Worm (Caenorhabditis elegans) whole organism, L1 larva: ENCODE measurements around the gene srd-69.

ENCODE experiments used
- F16B12.6 ChIP-seq: fragments of 150-350 bp; optimal IDR thresholded peaks from 2 replicates; lab custom pipeline; 2014; ENCODE audit warnings: missing biosample characterization, missing genetic modification characterization
- aha-1 ChIP-seq: fragments of 150-350 bp; optimal IDR thresholded peaks from 2 replicates; lab custom pipeline; 2014; ENCODE audit warnings: missing biosample characterization, missing genetic modification characterization
- ceh-8 ChIP-seq: fragments of 200-800 bp; sonication (Bioruptor generic); optimal IDR thresholded peaks from 2 replicates; lab custom pipeline; 2018; ENCODE audit warnings: mild to moderate bottlenecking, missing genetic modification characterization, moderate library complexity, missing compliant biosample characterization
- dpl-1 ChIP-seq, 3 experiments: fragments of 150-350 bp in 2 of 3; sonication (generic microtip) in 1 of 3; optimal IDR thresholded peaks; 2 replicates each; lab custom pipeline; 2014 to 2017; ENCODE audit warnings: missing biosample characterization in 3 of 3, missing genetic modification characterization in 3 of 3, missing genetic modification reagents in 3 of 3
- elt-3 ChIP-seq, 6 experiments: fragments of 150-350 bp in 1 of 6; sonication (generic microtip); optimal IDR thresholded peaks; 2 replicates each; lab custom pipeline; 2017 to 2018; ENCODE audit warnings: missing biosample characterization in 6 of 6, missing genetic modification characterization in 6 of 6, inconsistent platforms in 1 of 6
- fkh-8 ChIP-seq: sonication (generic microtip); optimal IDR thresholded peaks from 2 replicates; lab custom pipeline; 2016; ENCODE audit warnings: mild to moderate bottlenecking, missing genetic modification characterization, missing compliant biosample characterization
- hlh-4 ChIP-seq: sonication (generic microtip); optimal IDR thresholded peaks from 2 replicates; lab custom pipeline; 2016; ENCODE audit warnings: mild to moderate bottlenecking, missing genetic modification characterization, missing compliant biosample characterization
- hpl-2 ChIP-seq: fragments of 150-350 bp; optimal IDR thresholded peaks from 2 replicates; lab custom pipeline; 2014; ENCODE audit warnings: missing biosample characterization, missing genetic modification reagents, missing genetic modification characterization
- jun-1 ChIP-seq: fragments of 150-350 bp; optimal IDR thresholded peaks from 2 replicates; lab custom pipeline; 2014; ENCODE audit warnings: missing biosample characterization, missing genetic modification reagents, missing genetic modification characterization
- lin-13 ChIP-seq: fragments of 150-350 bp; optimal IDR thresholded peaks from 2 replicates; lab custom pipeline; 2014; ENCODE audit warnings: missing biosample characterization, missing genetic modification reagents, missing genetic modification characterization
- mdl-1 ChIP-seq, 2 experiments: fragments of 150-350 bp; optimal IDR thresholded peaks; 2 replicates each; lab custom pipeline; 2014 to 2017; ENCODE audit warnings: missing biosample characterization in 2 of 2, missing genetic modification characterization in 2 of 2, inconsistent platforms in 1 of 2
- nhr-47 ChIP-seq: sonication (generic microtip); optimal IDR thresholded peaks from 2 replicates; lab custom pipeline; 2016; ENCODE audit warnings: mild to moderate bottlenecking, missing genetic modification characterization, moderate library complexity, missing compliant biosample characterization
- nhr-71 ChIP-seq: sonication (generic microtip); optimal IDR thresholded peaks from 2 replicates; lab custom pipeline; 2016; ENCODE audit warnings: mild to moderate bottlenecking, missing genetic modification characterization, moderate library complexity, missing compliant biosample characterization
- nhr-90 ChIP-seq: sonication (generic microtip); optimal IDR thresholded peaks from 2 replicates; lab custom pipeline; 2016; ENCODE audit warnings: mild to moderate bottlenecking, missing genetic modification characterization, missing compliant biosample characterization; ENCODE audit not compliant: poor library complexity
- pqm-1 ChIP-seq: sonication (generic microtip); optimal IDR thresholded peaks from 3 replicates; lab custom pipeline; 2017; ENCODE audit warnings: missing biosample characterization, missing genetic modification characterization
- rnt-1 ChIP-seq: sonication (generic microtip); optimal IDR thresholded peaks from 2 replicates; lab custom pipeline; 2016; ENCODE audit warnings: mild to moderate bottlenecking, missing genetic modification characterization, moderate library complexity, missing compliant biosample characterization
- sptf-1 ChIP-seq: fragments of 150-350 bp; optimal IDR thresholded peaks from 2 replicates; lab custom pipeline; 2014; ENCODE audit warnings: missing biosample characterization, missing genetic modification characterization
- xbp-1 ChIP-seq: sonication (generic microtip); optimal IDR thresholded peaks from 2 replicates; lab custom pipeline; 2016; ENCODE audit warnings: missing genetic modification characterization, missing compliant biosample characterization
- zag-1 ChIP-seq: fragments of 150-350 bp; optimal IDR thresholded peaks from 2 replicates; lab custom pipeline; 2014; ENCODE audit warnings: missing biosample characterization, missing genetic modification characterization

srd-69 gene

ce11 chrIII:2401126-2402123 lies 38.7 kb downstream of the srd-69 start, which contains the start of the genes cic-1 and strm-1 (continued):
- TF ChIP-seq xbp-1 (tag; lab: Kevin White, UChicago) = peak; percentile 57
- no peak for TF ChIP-seq lin-13 (GFP tag; lab: Kevin White, UChicago)
- no peak for TF ChIP-seq ceh-8
- peak; percentile 69 for TF ChIP-seq F16B12.6 (tag; lab: Kevin White, UChicago)
- TF ChIP-seq jun-1 (tag; lab: Kevin White, UChicago) = peak; percentile 32
- no peak for TF ChIP-seq mdl-1 (tag; optimal IDR thresholded peaks at IDR 0.05; lab: Kevin White, UChicago)
- TF ChIP-seq sptf-1 = no peak
- no peak for TF ChIP-seq hlh-4
- TF ChIP-seq fkh-8 (tag; lab: Kevin White, UChicago) = peak; percentile 43
- peak; percentile 92 to 96 (median 95) for TF ChIP-seq dpl-1 (GFP tag; optimal IDR thresholded peaks at IDR 0.05; lab: Kevin White, UChicago)

ce11 chrIII:2410925-2411450 lies 48.2 kb downstream of the srd-69 start, which contains the start of gene mrpl-30:
Gene mrpl-30 (minus strand): TSS chrIII:2410975.
- TF ChIP-seq nhr-47 (tag; lab: Kevin White, UChicago) (no peak), zag-1 (tag; lab: Kevin White, UChicago) (no peak), pqm-1 (tag; lab: Kevin White, UChicago) (no peak), elt-3 (tag; optimal IDR thresholded peaks at IDR 0.05; lab: Kevin White, UChicago) (no peak), nhr-90 (tag; lab: Kevin White, UChicago) (no peak), aha-1 (tag; lab: Kevin White, UChicago) (no peak), hpl-2 (no peak), F16B12.6 (tag; lab: Kevin White, UChicago) (no peak), nhr-71 (tag; lab: Kevin White, UChicago) (no peak), rnt-1 (tag; lab: Kevin White, UChicago) (no peak)
